Fruit fly (Drosophila melanogaster) whole organism, embryonic: Measurements from ENCODE around the gene CG45065.

Experiments
- Abd-B ChIP-seq: fragments of 200-800 bp; sonication (Bioruptor generic); optimal IDR thresholded peaks from 2 replicates; lab custom pipeline; 2018; ENCODE audit warnings: missing biosample characterization, mild to moderate bottlenecking, missing genetic modification characterization, moderate library complexity
- CG11093 ChIP-seq: fragments of 200-800 bp; sonication (Bioruptor generic); IDR thresholded peaks from 3 replicates; pipeline ENCODE4 v1.3.6; 2022; ENCODE audit warnings: missing biosample characterization, missing genetic modification characterization
- CG11723 ChIP-seq: fragments of 200-800 bp; sonication (Bioruptor generic); optimal IDR thresholded peaks from 2 replicates; lab custom pipeline; 2017; ENCODE audit warnings: missing biosample characterization, mild to moderate bottlenecking, missing genetic modification characterization
- CG12104 ChIP-seq: fragments of 200-800 bp; sonication (Bioruptor generic); optimal IDR thresholded peaks from 3 replicates; lab custom pipeline; 2016; ENCODE audit warnings: missing biosample characterization, missing genetic modification characterization
- CG12236 ChIP-seq: fragments of 200-800 bp; sonication (Bioruptor generic); optimal IDR thresholded peaks from 2 replicates; lab custom pipeline; 2016; ENCODE audit warnings: missing biosample characterization, missing genetic modification characterization
- CG12769 ChIP-seq: fragments of 200-800 bp; sonication (Bioruptor generic); optimal IDR thresholded peaks from 2 replicates; lab custom pipeline; 2019; ENCODE audit warnings: missing biosample characterization, mild to moderate bottlenecking, missing genetic modification characterization, moderate library complexity
- CG14860 ChIP-seq: fragments of 200-800 bp; sonication (Bioruptor generic); IDR thresholded peaks from 3 replicates; pipeline ENCODE4 v1.3.6; 2022; ENCODE audit warnings: missing biosample characterization, missing genetic modification characterization; ENCODE audit not compliant: partially characterized antibody
- CG15479 ChIP-seq: fragments of 200-800 bp; sonication (Bioruptor generic); optimal IDR thresholded peaks from 3 replicates; lab custom pipeline; 2019; ENCODE audit warnings: missing biosample characterization, mild to moderate bottlenecking, missing genetic modification characterization, moderate library complexity
- CG18011 ChIP-seq: fragments of 200-800 bp; sonication (Bioruptor generic); optimal IDR thresholded peaks from 2 replicates; lab custom pipeline; 2017; ENCODE audit warnings: missing biosample characterization, missing genetic modification characterization, mild to moderate bottlenecking, moderate library complexity, missing genotype
- CG2678 ChIP-seq: fragments of 200-800 bp; sonication (Bioruptor generic); optimal IDR thresholded peaks from 3 replicates; lab custom pipeline; 2019; ENCODE audit warnings: missing biosample characterization, mild to moderate bottlenecking, missing genetic modification characterization, moderate library complexity
- CG2875 ChIP-seq: fragments of 200-800 bp; sonication (Bioruptor generic); optimal IDR thresholded peaks from 2 replicates; lab custom pipeline; 2017; ENCODE audit warnings: missing biosample characterization, mild to moderate bottlenecking, missing genetic modification characterization, missing genetic modification reagents
- CG42726 ChIP-seq: fragments of 200-800 bp; sonication (Bioruptor generic); IDR thresholded peaks from 2 replicates; pipeline ENCODE4 v1.3.6; 2022; ENCODE audit warnings: missing biosample characterization, missing genetic modification characterization; ENCODE audit not compliant: partially characterized antibody
- CG43689 ChIP-seq: fragments of 200-800 bp; sonication (Bioruptor generic); IDR thresholded peaks from 2 replicates; pipeline ENCODE4 v1.3.6; 2022; ENCODE audit warnings: missing biosample characterization, missing genetic modification characterization
- CG4424 ChIP-seq: fragments of 200-800 bp; sonication (Bioruptor generic); optimal IDR thresholded peaks from 3 replicates; lab custom pipeline; 2016; ENCODE audit warnings: missing biosample characterization, missing genetic modification characterization
- CG7556 ChIP-seq: fragments of 200-800 bp; sonication (Bioruptor generic); optimal IDR thresholded peaks from 2 replicates; lab custom pipeline; 2017; ENCODE audit warnings: missing biosample characterization, mild to moderate bottlenecking, missing genetic modification characterization
- CG9727 ChIP-seq: fragments of 200-800 bp; sonication (Bioruptor generic); optimal IDR thresholded peaks from 3 replicates; lab custom pipeline; 2017; ENCODE audit warnings: missing biosample characterization, mild to moderate bottlenecking, missing genetic modification characterization
- CG9876 ChIP-seq: fragments of 200-800 bp; sonication (Bioruptor generic); optimal IDR thresholded peaks from 2 replicates; lab custom pipeline; 2016; ENCODE audit warnings: missing biosample characterization, missing genetic modification characterization
- Chrac-16 ChIP-seq: fragments of 200-800 bp; sonication (Bioruptor generic); optimal IDR thresholded peaks from 3 replicates; lab custom pipeline; 2016; ENCODE audit warnings: missing biosample characterization, missing genetic modification characterization
- CrebB ChIP-seq: fragments of 200-800 bp; sonication (Bioruptor generic); optimal IDR thresholded peaks from 3 replicates; lab custom pipeline; 2018; ENCODE audit warnings: missing biosample characterization, mild to moderate bottlenecking, missing genetic modification characterization
- Dp ChIP-seq: fragments of 200-800 bp; sonication (Bioruptor generic); optimal IDR thresholded peaks from 2 replicates; lab custom pipeline; 2018; ENCODE audit warnings: missing biosample characterization, mild to moderate bottlenecking, missing genetic modification characterization, moderate library complexity
- Drgx ChIP-seq: fragments of 200-800 bp; sonication (Bioruptor generic); IDR thresholded peaks from 2 replicates; pipeline ENCODE4 v1.3.6; 2022; ENCODE audit warnings: missing biosample characterization, missing genetic modification characterization
- HHEX ChIP-seq: fragments of 200-800 bp; sonication (Bioruptor generic); optimal IDR thresholded peaks from 3 replicates; lab custom pipeline; 2017; ENCODE audit warnings: missing biosample characterization, mild to moderate bottlenecking, missing genetic modification characterization, missing genetic modification reagents
- Hr39 ChIP-seq: fragments of >200 bp; optimal IDR thresholded peaks from 2 replicates; lab custom pipeline; 2017
- Hr78 ChIP-seq, 2 experiments: fragments of 200-800 bp in 1 of 2; fragments of >200 bp in 1 of 2; sonication (Bioruptor generic) in 1 of 2; optimal IDR thresholded peaks; 2 replicates each; lab custom pipeline; 2017 to 2019; ENCODE audit warnings: missing biosample characterization in 2 of 2, missing genetic modification characterization in 2 of 2, mild to moderate bottlenecking in 1 of 2, moderate library complexity in 1 of 2
- Lim3 ChIP-seq: fragments of 200-800 bp; sonication (Bioruptor generic); IDR thresholded peaks from 2 replicates; pipeline ENCODE4 v1.3.6; 2022; ENCODE audit warnings: missing biosample characterization, missing genetic modification characterization
- Pdp1 ChIP-seq, 2 experiments: fragments of 200-800 bp; sonication (Bioruptor generic); optimal IDR thresholded peaks; 3 replicates each; lab custom pipeline; 2016; ENCODE audit warnings: missing biosample characterization in 2 of 2, missing genetic modification characterization in 2 of 2, mild to moderate bottlenecking in 1 of 2, moderate library complexity in 1 of 2
- Ptx1 ChIP-seq: fragments of 200-800 bp; sonication (Bioruptor generic); IDR thresholded peaks from 2 replicates; pipeline ENCODE4 v1.3.6; 2022; ENCODE audit warnings: missing biosample characterization, missing genetic modification characterization
- Sox100B ChIP-seq: fragments of 200-800 bp; sonication (Bioruptor generic); optimal IDR thresholded peaks from 3 replicates; lab custom pipeline; 2018; ENCODE audit warnings: missing biosample characterization, mild to moderate bottlenecking, missing genetic modification characterization
- ab ChIP-seq: fragments of 200-800 bp; sonication (Bioruptor generic); optimal IDR thresholded peaks from 2 replicates; lab custom pipeline; 2016; ENCODE audit warnings: missing biosample characterization, missing genetic modification characterization
- ap ChIP-seq: fragments of 200-800 bp; sonication (Bioruptor generic); IDR thresholded peaks from 2 replicates; pipeline ENCODE4 v1.3.6; 2022; ENCODE audit warnings: missing biosample characterization, missing genetic modification characterization
- bab2 ChIP-seq: fragments of 200-800 bp; sonication (Bioruptor generic); optimal IDR thresholded peaks from 2 replicates; lab custom pipeline; 2016; ENCODE audit warnings: missing biosample characterization, missing genetic modification characterization
- bigmax ChIP-seq: fragments of 200-800 bp; sonication (Bioruptor generic); optimal IDR thresholded peaks from 2 replicates; lab custom pipeline; 2018; ENCODE audit warnings: missing biosample characterization, mild to moderate bottlenecking, missing genetic modification characterization
- br ChIP-seq: fragments of >200 bp; optimal IDR thresholded peaks from 2 replicates; lab custom pipeline; 2017
- ci ChIP-seq: fragments of 200-800 bp; sonication (Bioruptor generic); IDR thresholded peaks from 3 replicates; pipeline ENCODE4 v1.3.6; 2022; ENCODE audit warnings: missing biosample characterization, missing genetic modification characterization
- crc ChIP-seq: fragments of 200-800 bp; sonication (Bioruptor generic); optimal IDR thresholded peaks from 2 replicates; lab custom pipeline; 2016; ENCODE audit warnings: missing biosample characterization, missing genetic modification characterization
- en ChIP-seq: fragments of 200-800 bp; sonication (Bioruptor generic); optimal IDR thresholded peaks from 2 replicates; lab custom pipeline; 2016; ENCODE audit warnings: missing biosample characterization, missing genetic modification characterization
- fd64A ChIP-seq: fragments of 200-800 bp; sonication (Bioruptor generic); optimal IDR thresholded peaks from 3 replicates; lab custom pipeline; 2018; ENCODE audit warnings: missing biosample characterization, mild to moderate bottlenecking, missing genetic modification characterization
- fd96Cb ChIP-seq: fragments of 200-800 bp; sonication (Bioruptor generic); optimal IDR thresholded peaks from 2 replicates; lab custom pipeline; 2018; ENCODE audit warnings: missing biosample characterization, mild to moderate bottlenecking, missing genetic modification characterization, moderate library complexity
- gfzf ChIP-seq: fragments of 200-800 bp; sonication (Bioruptor generic); optimal IDR thresholded peaks from 2 replicates; lab custom pipeline; 2016; ENCODE audit warnings: missing biosample characterization, mild to moderate bottlenecking, missing genetic modification characterization, moderate library complexity
- gt ChIP-seq: fragments of 200-800 bp; sonication (Bioruptor generic); IDR thresholded peaks from 2 replicates; pipeline ENCODE4 v1.3.6; 2022; ENCODE audit warnings: missing biosample characterization, missing genetic modification characterization
- klu ChIP-seq: fragments of 200-800 bp; sonication (Bioruptor generic); IDR thresholded peaks from 2 replicates; pipeline ENCODE4 v1.3.6; 2022; ENCODE audit warnings: missing biosample characterization, missing genetic modification characterization
- maf-S ChIP-seq: fragments of 200-800 bp; sonication (Bioruptor generic); optimal IDR thresholded peaks from 2 replicates; lab custom pipeline; 2016; ENCODE audit warnings: missing biosample characterization, missing genetic modification characterization
- mld ChIP-seq: fragments of 200-800 bp; sonication (Bioruptor generic); IDR thresholded peaks from 3 replicates; pipeline ENCODE4 v1.3.6; 2022; ENCODE audit warnings: missing biosample characterization, missing genetic modification characterization; ENCODE audit not compliant: partially characterized antibody
- pan ChIP-seq, 4 experiments: fragments of >200 bp in 3 of 4; fragments of 200-800 bp in 1 of 4; sonication (Bioruptor generic) in 1 of 4; optimal IDR thresholded peaks in 3 of 4; IDR thresholded peaks in 1 of 4; 2 replicates each; pipeline versions ENCODE4 v1.3.6 to Lab custom; 2017 to 2022; ENCODE audit warnings: missing biosample characterization in 2 of 4, missing genetic modification characterization in 2 of 4, mixed read lengths in 1 of 4
- scrt ChIP-seq: fragments of 200-800 bp; sonication (Bioruptor generic); optimal IDR thresholded peaks from 2 replicates; lab custom pipeline; 2018; ENCODE audit warnings: missing biosample characterization, mild to moderate bottlenecking, missing genetic modification characterization, moderate library complexity
- sens-2 ChIP-seq: fragments of 200-800 bp; sonication (Bioruptor generic); IDR thresholded peaks from 2 replicates; pipeline ENCODE4 v1.3.6; 2022; ENCODE audit warnings: missing biosample characterization, missing genetic modification characterization
- seq ChIP-seq: fragments of 200-800 bp; sonication (Bioruptor generic); IDR thresholded peaks from 2 replicates; pipeline ENCODE4 v1.3.6; 2022; ENCODE audit warnings: missing biosample characterization, missing genetic modification characterization
- sisA ChIP-seq: fragments of 200-800 bp; sonication (Bioruptor generic); IDR thresholded peaks from 2 replicates; pipeline ENCODE4 v1.3.6; 2022; ENCODE audit warnings: missing biosample characterization, missing genetic modification characterization
- slou ChIP-seq: fragments of 200-800 bp; sonication (Bioruptor generic); optimal IDR thresholded peaks from 3 replicates; lab custom pipeline; 2016; ENCODE audit warnings: missing biosample characterization, missing genetic modification characterization
- tup ChIP-seq: fragments of 200-800 bp; sonication (Bioruptor generic); optimal IDR thresholded peaks from 2 replicates; lab custom pipeline; 2016; ENCODE audit warnings: missing biosample characterization, mild to moderate bottlenecking, missing genetic modification characterization, moderate library complexity
- yki ChIP-seq: fragments of >200 bp; optimal IDR thresholded peaks from 3 replicates; lab custom pipeline; 2018

The CG45065 gene

DNA sequence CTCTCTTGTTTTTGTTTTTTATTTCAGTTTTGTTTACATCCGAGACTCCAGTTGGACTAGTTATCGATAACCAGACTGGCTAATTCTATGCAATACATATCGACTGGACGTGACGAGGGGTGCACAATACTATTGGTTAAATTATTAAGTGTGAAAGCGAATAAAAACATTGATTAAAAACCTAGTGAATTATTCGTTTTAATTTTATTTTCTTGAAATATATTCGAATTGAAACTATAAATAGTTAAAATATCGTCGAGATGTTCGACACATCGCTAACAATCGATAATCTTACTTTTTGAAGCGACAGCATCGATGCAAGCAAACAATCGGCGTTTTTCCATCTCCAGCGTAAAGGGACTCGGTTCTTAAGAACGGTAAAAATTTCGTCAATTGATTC is 43.3 kb downstream of the CG45065 start, which contains the start of the genes CG32590 and Flo2 (continued):
- peak; percentile 9 for TF ChIP-seq crc
- peak; percentile 30 for TF ChIP-seq CG7556
- no peak for TF ChIP-seq yki
- peak; percentile 64 for TF ChIP-seq CG18011 (GFP tag; lab: Kevin White, UChicago)
- peak; percentile 77 for TF ChIP-seq Pdp1 (GFP tag; optimal IDR thresholded peaks at IDR 0.05; lab: Kevin White, UChicago)
- TF ChIP-seq CG15479 (GFP tag; lab: Kevin White, UChicago): no peak
- no peak for TF ChIP-seq br (lab: Kevin White, UChicago)
- peak; percentile 72 for TF ChIP-seq maf-S (GFP tag; lab: Kevin White, UChicago)
- TF ChIP-seq Hr39: no peak
- TF ChIP-seq CG12769 (tag; lab: Kevin White, UChicago): no peak
- peak; percentile 13 for TF ChIP-seq CG12104 (GFP tag; lab: Kevin White, UChicago)
- TF ChIP-seq HHEX (GFP tag; lab: Kevin White, UChicago): peak; percentile 57
- peak; percentile 56 for TF ChIP-seq slou (GFP tag; lab: Kevin White, UChicago)
- TF ChIP-seq Lim3: peak; percentile 18; the same call in 1 of the 2 replicates
- peak; percentile 36 for TF ChIP-seq fd96Cb (tag; lab: Kevin White, UChicago)
- peak; percentile 84 for TF ChIP-seq Ptx1
- TF ChIP-seq bab2 (GFP tag; lab: Kevin White, UChicago): peak; percentile 54
- TF ChIP-seq fd64A (GFP tag; lab: Kevin White, UChicago): no peak
- peak; percentile 99 for TF ChIP-seq CG14860
- TF ChIP-seq klu (GFP tag; lab: Robert Waterston, UW): peak; percentile 63; the same call in 1 of the 2 replicates
- TF ChIP-seq ab (GFP tag; lab: Kevin White, UChicago): no peak
- TF ChIP-seq CG4424 (GFP tag; lab: Kevin White, UChicago): peak; percentile 74
- TF ChIP-seq CG2678 (tag; lab: Kevin White, UChicago): peak; percentile 60
- TF ChIP-seq mld (GFP tag; lab: Robert Waterston, UW): peak; percentile 96
- TF ChIP-seq ci (GFP tag; lab: Robert Waterston, UW): peak; percentile 83
- peak; percentile 81 for TF ChIP-seq Chrac-16 (GFP tag; lab: Kevin White, UChicago)
- no peak for TF ChIP-seq scrt (GFP tag; lab: Kevin White, UChicago)
- TF ChIP-seq Drgx (GFP tag; lab: Robert Waterston, UW): peak; percentile 59
- no peak for TF ChIP-seq en
- TF ChIP-seq pan (optimal IDR thresholded peaks at IDR 0.05; lab: Kevin White, UChicago): no peak
- TF ChIP-seq pan (GFP tag; optimal IDR thresholded peaks at IDR 0.05 in 1 of 2, IDR thresholded peaks at IDR 0.05 in 1 of 2): peak in 1 of 2 experiments; percentile 80
- TF ChIP-seq seq (GFP tag; lab: Robert Waterston, UW): peak; percentile 69
- no peak for TF ChIP-seq Hr78 (GFP tag; optimal IDR thresholded peaks at IDR 0.05; lab: Kevin White, UChicago)
- peak; percentile 28 for TF ChIP-seq Dp (GFP tag; lab: Kevin White, UChicago)
- peak; percentile 57 for TF ChIP-seq CG43689 (GFP tag; lab: Robert Waterston, UW)
- no peak for TF ChIP-seq CG2875 (GFP tag; lab: Kevin White, UChicago)
- TF ChIP-seq gfzf (GFP tag; lab: Kevin White, UChicago): peak; percentile 18
- peak; percentile 10 for TF ChIP-seq Sox100B
- peak; percentile 84 for TF ChIP-seq sisA (GFP tag; lab: Robert Waterston, UW)
- no peak for TF ChIP-seq CG11723 (GFP tag; lab: Kevin White, UChicago)
- TF ChIP-seq Abd-B (GFP tag; lab: Kevin White, UChicago): peak; percentile 65
- peak; percentile 46 for TF ChIP-seq CrebB (tag; lab: Kevin White, UChicago)
- peak; percentile 66; the same call in 1 of the 2 replicates for TF ChIP-seq ap (GFP tag; lab: Robert Waterston, UW)
- peak; percentile 72 for TF ChIP-seq CG9727
- TF ChIP-seq CG12236 (GFP tag; lab: Kevin White, UChicago): peak; percentile 10
- TF ChIP-seq tup (GFP tag; lab: Kevin White, UChicago): peak; percentile 55
- TF ChIP-seq gt (GFP tag; lab: Robert Waterston, UW): peak; percentile 66
- no peak for TF ChIP-seq bigmax
- TF ChIP-seq CG9876: peak; percentile 34
- TF ChIP-seq CG42726 (GFP tag; lab: Robert Waterston, UW): peak; percentile 79; the same call in 1 of the 2 replicates
- peak; percentile 52; the same call in 1 of the 3 replicates for TF ChIP-seq CG11093 (GFP tag; lab: Robert Waterston, UW)
- peak; percentile 72 for TF ChIP-seq sens-2 (GFP tag; lab: Robert Waterston, UW)
